Worm (Caenorhabditis elegans) whole organism, L4/young adult: ENCODE data around the gene C45B11.8.

ENCODE experiments used
- dao-5 ChIP-seq: sonication (generic microtip); optimal IDR thresholded peaks from 2 replicates; lab custom pipeline; 2016; ENCODE audit warnings: missing genotype, missing genetic modification characterization, moderate library complexity, missing compliant biosample characterization
- him-1 ChIP-seq: sonication (generic microtip); optimal IDR thresholded peaks from 2 replicates; lab custom pipeline; 2016; ENCODE audit warnings: missing genotype, missing genetic modification reagents, missing genetic modification characterization, missing compliant biosample characterization

DNA sequence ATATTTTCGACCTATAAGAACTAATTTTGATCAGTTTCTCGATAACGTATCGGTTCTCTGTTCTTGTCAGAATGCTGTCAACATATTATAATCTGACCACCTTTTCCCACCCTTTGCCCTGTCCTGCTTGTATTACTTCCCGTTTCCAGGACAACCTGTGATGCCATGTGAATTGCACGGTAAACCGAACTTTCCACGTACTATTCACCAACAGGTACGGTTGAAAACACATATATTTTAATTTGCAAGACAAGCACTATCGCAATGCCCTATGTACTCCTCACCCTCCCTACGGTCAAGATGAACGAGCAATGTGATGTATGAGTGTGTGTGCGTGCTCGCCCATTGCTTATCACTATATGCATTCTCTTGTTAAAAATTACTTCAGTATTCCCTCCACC lies 31.4 kb upstream of the C45B11.8 start:
- no peak for TF ChIP-seq dao-5 (tag; lab: Kevin White, UChicago)
- TF ChIP-seq him-1 (tag; lab: Kevin White, UChicago) = no peak
